Worm (Caenorhabditis elegans) whole organism, early embryonic: ENCODE results near the gene vps-2.
"Not testable (repeated sequence)": the region's sequence is repeated elsewhere in the genome, so short reads cannot be mapped to it uniquely, and the experiment has no call there.

Experiments
- B0310.2 ChIP-seq: sonication (generic microtip); optimal IDR thresholded peaks from 2 replicates; lab custom pipeline; 2016; ENCODE audit warnings: mild to moderate bottlenecking, missing genetic modification characterization, missing compliant biosample characterization
- F13C5.2 ChIP-seq: sonication (generic microtip); optimal IDR thresholded peaks from 2 replicates; lab custom pipeline; 2017; ENCODE audit warnings: mild to moderate bottlenecking, missing genetic modification characterization, inconsistent platforms, missing compliant biosample characterization
- aly-1 ChIP-seq: sonication (generic microtip); optimal IDR thresholded peaks from 2 replicates; lab custom pipeline; 2016; ENCODE audit warnings: missing genetic modification characterization, missing compliant biosample characterization
- ama-1 ChIP-seq: fragments of 150-350 bp; optimal IDR thresholded peaks from 2 replicates; lab custom pipeline; 2014
- ceh-13 ChIP-seq: fragments of 200-800 bp; sonication (Bioruptor generic); optimal IDR thresholded peaks from 2 replicates; lab custom pipeline; 2018; ENCODE audit warnings: mild to moderate bottlenecking, missing genetic modification characterization, missing compliant biosample characterization
- ceh-36 ChIP-seq: sonication (generic microtip); optimal IDR thresholded peaks from 2 replicates; lab custom pipeline; 2016; ENCODE audit warnings: missing genetic modification characterization, inconsistent platforms, missing compliant biosample characterization
- ets-7 ChIP-seq: sonication (generic microtip); optimal IDR thresholded peaks from 2 replicates; lab custom pipeline; 2016; ENCODE audit warnings: missing genotype, missing genetic modification characterization, missing compliant biosample characterization
- flt-1 ChIP-seq: fragments of 200-800 bp; sonication (Bioruptor generic); IDR thresholded peaks from 2 replicates; pipeline ENCODE4 v1.3.6; 2022; ENCODE audit warnings: missing genetic modification characterization, missing compliant biosample characterization
- hmbx-1 ChIP-seq: sonication (generic microtip); optimal IDR thresholded peaks from 2 replicates; lab custom pipeline; 2016; ENCODE audit warnings: mild to moderate bottlenecking, missing genetic modification characterization, missing compliant biosample characterization
- hmg-4 ChIP-seq: fragments of 200-800 bp; sonication (Bioruptor generic); optimal IDR thresholded peaks from 2 replicates; lab custom pipeline; 2018; ENCODE audit warnings: mild to moderate bottlenecking, missing genetic modification characterization, missing compliant biosample characterization
- hnd-1 ChIP-seq: sonication (generic microtip); optimal IDR thresholded peaks from 2 replicates; lab custom pipeline; 2016; ENCODE audit warnings: missing genetic modification characterization, missing compliant biosample characterization
- pes-1 ChIP-seq: fragments of 200-800 bp; sonication (Bioruptor generic); IDR thresholded peaks from 2 replicates; pipeline ENCODE4 v1.3.6; 2022; ENCODE audit warnings: missing genetic modification reagents, missing genetic modification characterization, missing compliant biosample characterization
- scrt-1 ChIP-seq: fragments of 200-800 bp; sonication (Bioruptor generic); IDR thresholded peaks from 2 replicates; pipeline ENCODE4 v1.3.6; 2022; ENCODE audit warnings: missing genetic modification characterization, missing compliant biosample characterization
- sea-1 ChIP-seq: fragments of 200-800 bp; sonication (Bioruptor generic); conservative IDR thresholded peaks from 2 replicates; pipeline ENCODE4 v1.3.6; 2022; ENCODE audit warnings: missing genetic modification characterization, missing compliant biosample characterization
- tbx-11 ChIP-seq: fragments of 200-800 bp; sonication (Bioruptor generic); IDR thresholded peaks from 2 replicates; pipeline ENCODE4 v1.3.6; 2022; ENCODE audit warnings: missing genetic modification characterization, missing compliant biosample characterization
- tbx-37 ChIP-seq: fragments of 200-800 bp; sonication (Bioruptor generic); conservative IDR thresholded peaks from 2 replicates; pipeline ENCODE4 v1.3.6; 2022; ENCODE audit warnings: missing genetic modification reagents, missing genetic modification characterization, missing compliant biosample characterization
- tra-4 ChIP-seq: sonication (generic microtip); optimal IDR thresholded peaks from 2 replicates; lab custom pipeline; 2017; ENCODE audit warnings: missing genetic modification characterization, missing compliant biosample characterization

Gene vps-2

ce11 chrII:12769947-12770346 is 1.9 kb upstream of the vps-2 start:
- TF ChIP-seq tbx-11 (no peak), pes-1 (GFP tag; lab: Robert Waterston, UW) (no peak), hmg-4 (GFP tag; lab: Kevin White, UChicago) (no peak), flt-1 (GFP tag; lab: Robert Waterston, UW) (no peak), ets-7 (tag; lab: Kevin White, UChicago) (no peak)

- TF ChIP-seq aly-1 = no peak
- TF ChIP-seq sea-1 (GFP tag; lab: Robert Waterston, UW) = no peak
- TF ChIP-seq hmg-4 (GFP tag; lab: Kevin White, UChicago) = no peak
- no peak for TF ChIP-seq ceh-13 (GFP tag; lab: Kevin White, UChicago)
- no peak for TF ChIP-seq hnd-1 (tag; lab: Kevin White, UChicago)
These were observed 676 bp downstream of the vps-2 start for ce11 chrII:12767258-12767824.

ce11 chrII:12766443-12767188 is 1.4 kb downstream of the vps-2 start:
- TF ChIP-seq pes-1 (GFP tag; lab: Robert Waterston, UW) (peak; percentile 51; the same call in 1 of the 2 replicates), sea-1 (GFP tag; lab: Robert Waterston, UW) (no peak)

ce11 chrII:12764476-12764875 is 3.5 kb downstream of the vps-2 start:
- no peak for TF ChIP-seq tbx-37
- TF ChIP-seq hnd-1 (tag; lab: Kevin White, UChicago) = no peak
- no peak for TF ChIP-seq ceh-13 (GFP tag; lab: Kevin White, UChicago)
- no peak for TF ChIP-seq scrt-1 (GFP tag; lab: Robert Waterston, UW)
- no peak for TF ChIP-seq aly-1
- TF ChIP-seq ama-1 = no peak
- TF ChIP-seq pes-1 (GFP tag; lab: Robert Waterston, UW) = no peak
- TF ChIP-seq hmg-4 (GFP tag; lab: Kevin White, UChicago) = no peak
- TF ChIP-seq ceh-36 (tag; lab: Kevin White, UChicago) = no peak
- no peak for TF ChIP-seq hmbx-1 (tag; lab: Kevin White, UChicago)

- TF ChIP-seq ceh-36 (tag; lab: Kevin White, UChicago) (no peak), hmbx-1 (tag; lab: Kevin White, UChicago) (no peak), sea-1 (GFP tag; lab: Robert Waterston, UW) (no peak), tra-4 (tag; lab: Kevin White, UChicago) (no peak), tbx-37 (no peak)
These were observed 7.5 kb downstream of the vps-2 start, which contains the start of gene cnp-2 for ce11 chrII:12760497-12760896. TSS of gene cnp-2 (plus strand) at chrII:12760797.

- TF ChIP-seq F13C5.2 (tag; lab: Kevin White, UChicago) (no peak), ets-7 (tag; lab: Kevin White, UChicago) (peak; percentile 94)
These were observed 11.8 kb downstream of the vps-2 start, which contains the start of the genes Y46G5A.7 and Y46G5A.8 for ce11 chrII:12756180-12756579. TSS of gene Y46G5A.7 (minus strand) at chrII:12756332. TSS of gene Y46G5A.8 (plus strand) at chrII:12756338.

- TF ChIP-seq tra-4 (tag; lab: Kevin White, UChicago); tbx-37; ets-7 (tag; lab: Kevin White, UChicago): not testable (repeated sequence)
These were observed 14.3 kb downstream of the vps-2 start, which contains the start of gene Y46G5A.39 for ce11 chrII:12753725-12754124. TSS of gene Y46G5A.39 (minus strand) at chrII:12753825.

ce11 chrII:12749720-12750119 is 18.3 kb downstream of the vps-2 start:
- peak; percentile 72 for TF ChIP-seq scrt-1 (GFP tag; lab: Robert Waterston, UW)
- TF ChIP-seq flt-1 (GFP tag; lab: Robert Waterston, UW) = peak; percentile 10; the same call in 1 of the 2 replicates

ce11 chrII:12739306-12739705 is 28.7 kb downstream of the vps-2 start:
- no peak for TF ChIP-seq hnd-1 (tag; lab: Kevin White, UChicago)
- no peak for TF ChIP-seq ceh-36 (tag; lab: Kevin White, UChicago)
- no peak for TF ChIP-seq ets-7 (tag; lab: Kevin White, UChicago)
- no peak for TF ChIP-seq tra-4 (tag; lab: Kevin White, UChicago)
- TF ChIP-seq tbx-37 = no peak
- no peak for TF ChIP-seq scrt-1 (GFP tag; lab: Robert Waterston, UW)
- TF ChIP-seq ceh-13 (GFP tag; lab: Kevin White, UChicago) = no peak
- TF ChIP-seq tbx-11 = no peak
- no peak for TF ChIP-seq ama-1
- no peak for TF ChIP-seq flt-1 (GFP tag; lab: Robert Waterston, UW)
- no peak for TF ChIP-seq pes-1 (GFP tag; lab: Robert Waterston, UW)
- TF ChIP-seq F13C5.2 (tag; lab: Kevin White, UChicago) = no peak
- no peak for TF ChIP-seq hmg-4 (GFP tag; lab: Kevin White, UChicago)
- TF ChIP-seq B0310.2 (tag; lab: Kevin White, UChicago) = no peak
- no peak for TF ChIP-seq aly-1
